Fruit fly (Drosophila melanogaster) whole organism, pupa: Measurements from ENCODE around the gene Tyler.

ENCODE experiments used
- CG12605 ChIP-seq: fragments of 200-800 bp; sonication (Bioruptor generic); IDR thresholded peaks from 2 replicates; pipeline ENCODE4 v1.3.6; 2022; ENCODE audit warnings: missing biosample characterization, missing genetic modification characterization
- CG13204 ChIP-seq: fragments of 200-800 bp; sonication (Bioruptor generic); optimal IDR thresholded peaks from 2 replicates; lab custom pipeline; 2018; ENCODE audit warnings: missing biosample characterization, mild to moderate bottlenecking, missing genetic modification characterization, moderate library complexity
- CG9948 ChIP-seq: fragments of 200-800 bp; sonication (Bioruptor generic); optimal IDR thresholded peaks from 2 replicates; lab custom pipeline; 2018; ENCODE audit warnings: missing biosample characterization, mild to moderate bottlenecking, missing genetic modification characterization, moderate library complexity
- D1 ChIP-seq: fragments of 200-800 bp; sonication (Bioruptor generic); optimal IDR thresholded peaks from 2 replicates; lab custom pipeline; 2018; ENCODE audit warnings: missing biosample characterization, mild to moderate bottlenecking, missing genetic modification characterization, moderate library complexity
- EcR ChIP-seq: fragments of 200-800 bp; sonication (Bioruptor generic); optimal IDR thresholded peaks from 3 replicates; lab custom pipeline; 2019; ENCODE audit warnings: missing biosample characterization, missing genetic modification characterization, mild to moderate bottlenecking, moderate library complexity, missing genetic modification reagents
- rn ChIP-seq: fragments of 200-800 bp; sonication (Bioruptor generic); IDR thresholded peaks from 2 replicates; pipeline ENCODE4 v1.3.6; 2022; ENCODE audit warnings: missing biosample characterization, missing genetic modification characterization

DNA sequence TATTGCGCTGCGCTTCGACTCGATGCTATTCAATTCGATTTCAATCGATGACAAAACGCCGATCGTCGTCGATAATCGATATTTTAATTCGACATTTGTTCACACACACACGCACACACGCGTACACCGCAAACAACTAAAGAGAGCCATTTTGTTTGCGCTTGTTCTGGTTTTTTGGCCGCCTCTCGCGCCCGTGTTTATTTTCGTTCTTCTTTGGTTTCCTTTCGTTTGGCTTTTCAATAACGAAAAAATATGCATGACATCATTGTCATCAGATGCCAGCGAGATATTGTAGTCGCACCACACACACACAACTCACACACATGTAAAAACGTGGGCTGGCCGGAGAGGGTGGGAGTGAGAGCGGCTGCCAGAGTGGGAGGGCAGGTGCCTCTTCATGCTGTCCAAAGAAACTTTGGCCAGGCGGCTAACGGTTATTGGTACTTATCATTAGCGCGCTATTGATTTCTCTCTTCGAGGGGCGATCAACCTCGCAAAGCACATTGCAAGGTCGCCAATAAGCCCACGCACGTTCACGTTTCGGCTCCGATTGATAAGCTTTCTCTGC lies 3.2 kb upstream of the Tyler start:
- TF ChIP-seq CG12605 (GFP tag; lab: Robert Waterston, UW) (no peak), EcR (GFP tag; lab: Kevin White, UChicago) (peak; percentile 51), CG13204 (GFP tag; lab: Kevin White, UChicago) (no peak), rn (GFP tag; lab: Robert Waterston, UW) (no peak), D1 (no peak), CG9948 (no peak)
